Worm (Caenorhabditis elegans) whole organism, L4 larva: ENCODE results near the gene F47B7.2.

ENCODE experiments used
- aha-1 ChIP-seq: fragments of 150-350 bp; peaks from one replicate; lab custom pipeline; 2014; ENCODE audit warnings: missing biosample characterization, missing genetic modification characterization
- egl-27 ChIP-seq: sonication (generic microtip); optimal IDR thresholded peaks from 3 replicates; lab custom pipeline; 2017; ENCODE audit warnings: missing biosample characterization, missing genetic modification reagents, missing genetic modification characterization
- lin-38 ChIP-seq: fragments of 200-800 bp; sonication (Bioruptor generic); IDR thresholded peaks from 2 replicates; pipeline ENCODE4 v1.3.6; 2022; ENCODE audit warnings: missing genetic modification reagents, missing genetic modification characterization, missing compliant biosample characterization
- lsy-2 ChIP-seq, 2 experiments: fragments of 150-350 bp in 1 of 2; sonication (generic microtip) in 1 of 2; optimal IDR thresholded peaks; 2 replicates each; lab custom pipeline; 2014 to 2017; ENCODE audit warnings: missing biosample characterization in 2 of 2, missing genetic modification characterization in 2 of 2
- madf-5 ChIP-seq, 2 experiments: fragments of 200-800 bp; sonication (Bioruptor generic); IDR thresholded peaks; 2 replicates each; pipeline ENCODE4 v1.3.6; 2022; ENCODE audit warnings: missing compliant biosample characterization in 2 of 2, missing genetic modification characterization in 2 of 2
- mdl-1 ChIP-seq, 2 experiments: fragments of 150-350 bp in 1 of 2; sonication (generic microtip) in 1 of 2; optimal IDR thresholded peaks; 2 replicates each; lab custom pipeline; 2014 to 2017; ENCODE audit warnings: missing biosample characterization in 2 of 2, missing genetic modification characterization in 2 of 2
- mxl-2 ChIP-seq: fragments of 200-800 bp; sonication (Bioruptor generic); conservative IDR thresholded peaks from 2 replicates; pipeline ENCODE4 v1.3.6; 2022; ENCODE audit warnings: missing genetic modification reagents, missing genetic modification characterization, missing compliant biosample characterization
- nhr-11 ChIP-seq: fragments of 150-350 bp; optimal IDR thresholded peaks from 2 replicates; lab custom pipeline; 2014; ENCODE audit warnings: missing biosample characterization, missing genetic modification characterization
- rbr-2 ChIP-seq: sonication (generic microtip); optimal IDR thresholded peaks from 2 replicates; lab custom pipeline; 2016; ENCODE audit warnings: missing genotype, missing genetic modification characterization, missing compliant biosample characterization
- snpc-4 ChIP-seq: fragments of 150-350 bp; optimal IDR thresholded peaks from 2 replicates; lab custom pipeline; 2014; ENCODE audit warnings: missing biosample characterization, missing genetic modification characterization
- zfp-2 ChIP-seq: sonication (generic microtip); optimal IDR thresholded peaks from 2 replicates; lab custom pipeline; 2016; ENCODE audit warnings: mild to moderate bottlenecking, missing genetic modification characterization, missing compliant biosample characterization
- zip-11 ChIP-seq: fragments of 200-800 bp; sonication (Bioruptor generic); IDR thresholded peaks from 2 replicates; pipeline ENCODE4 v1.3.6; 2022; ENCODE audit warnings: missing genetic modification characterization, missing compliant biosample characterization
- ztf-7 ChIP-seq: fragments of 150-350 bp; optimal IDR thresholded peaks from 2 replicates; lab custom pipeline; 2014; ENCODE audit warnings: missing biosample characterization, missing genetic modification characterization

- no peak for TF ChIP-seq madf-5 (GFP tag; IDR thresholded peaks at IDR 0.05; lab: Robert Waterston, UW)
- TF ChIP-seq mdl-1 (tag; optimal IDR thresholded peaks at IDR 0.05; lab: Kevin White, UChicago): no peak
- no peak for TF ChIP-seq lsy-2 (tag; optimal IDR thresholded peaks at IDR 0.05; lab: Kevin White, UChicago)
- TF ChIP-seq nhr-11 (tag; lab: Kevin White, UChicago): no peak
- no peak for TF ChIP-seq ztf-7 (tag; lab: Kevin White, UChicago)
- no peak for TF ChIP-seq rbr-2 (tag; lab: Kevin White, UChicago)
- no peak for TF ChIP-seq zfp-2 (tag; lab: Kevin White, UChicago)
- no peak for TF ChIP-seq egl-27 (tag; lab: Kevin White, UChicago)
- no peak for TF ChIP-seq mxl-2 (GFP tag; lab: Robert Waterston, UW)
- TF ChIP-seq lin-38 (GFP tag; lab: Robert Waterston, UW): no peak
- TF ChIP-seq aha-1 (tag; lab: Kevin White, UChicago): peak; percentile 29
- TF ChIP-seq zip-11 (GFP tag; lab: Robert Waterston, UW): no peak
- no peak for TF ChIP-seq snpc-4 (tag; lab: Kevin White, UChicago)
Observed at ce11 chrX:3794161-3794560, 21.6 kb downstream of the F47B7.2 start.
